Worm (Caenorhabditis elegans) whole organism, young adult: ENCODE data around the gene srd-4.

Experiments used
- F10E7.11 ChIP-seq: sonication (generic microtip); optimal IDR thresholded peaks from 2 replicates; lab custom pipeline; 2017; ENCODE audit warnings: mild to moderate bottlenecking, missing genetic modification characterization, moderate library complexity, missing compliant biosample characterization
- F57A8.1 ChIP-seq: fragments of 200-800 bp; sonication (Bioruptor generic); optimal IDR thresholded peaks from 2 replicates; lab custom pipeline; 2018; ENCODE audit warnings: mild to moderate bottlenecking, missing genetic modification characterization, moderate library complexity, missing compliant biosample characterization
- ama-1 ChIP-seq, 3 experiments: fragments of 150-350 bp in 1 of 3; sonication (generic microtip) in 2 of 3; optimal IDR thresholded peaks; 2 replicates each; lab custom pipeline; 2014 to 2018; ENCODE audit warnings: missing biosample characterization in 2 of 3, missing genetic modification characterization in 2 of 3, missing genetic modification reagents in 2 of 3
- dpl-1 ChIP-seq: fragments of 150-350 bp; optimal IDR thresholded peaks from 2 replicates; lab custom pipeline; 2014; ENCODE audit warnings: missing biosample characterization, missing genetic modification reagents, missing genetic modification characterization
- madf-10 ChIP-seq: sonication (generic microtip); optimal IDR thresholded peaks from 2 replicates; lab custom pipeline; 2016; ENCODE audit warnings: mild to moderate bottlenecking, missing genetic modification characterization, missing compliant biosample characterization
- pbrm-1 ChIP-seq: fragments of 200-800 bp; sonication (Bioruptor generic); IDR thresholded peaks from 2 replicates; pipeline ENCODE4 v1.3.6; 2022; ENCODE audit warnings: missing genetic modification reagents, missing genetic modification characterization, missing compliant biosample characterization
- sdz-38 ChIP-seq: sonication (generic microtip); optimal IDR thresholded peaks from 2 replicates; lab custom pipeline; 2016; ENCODE audit warnings: missing genotype, missing genetic modification characterization, missing compliant biosample characterization
- sea-2 ChIP-seq: fragments of 200-800 bp; sonication (Bioruptor generic); IDR thresholded peaks from 2 replicates; pipeline ENCODE4 v1.3.6; 2022; ENCODE audit warnings: missing genetic modification characterization, missing compliant biosample characterization
- snpc-4 ChIP-seq, 5 experiments: fragments of 150-350 bp in 1 of 5; sonication (generic microtip) in 4 of 5; optimal IDR thresholded peaks; 2 replicates each; lab custom pipeline; 2014 to 2018; ENCODE audit warnings: missing genetic modification characterization in 5 of 5, missing biosample characterization in 3 of 5, antibody characterized with exemption in 2 of 5, mild to moderate bottlenecking in 2 of 5, missing compliant biosample characterization in 2 of 5, missing genotype in 2 of 5, moderate library complexity in 2 of 5, missing genetic modification reagents in 1 of 5

DNA sequence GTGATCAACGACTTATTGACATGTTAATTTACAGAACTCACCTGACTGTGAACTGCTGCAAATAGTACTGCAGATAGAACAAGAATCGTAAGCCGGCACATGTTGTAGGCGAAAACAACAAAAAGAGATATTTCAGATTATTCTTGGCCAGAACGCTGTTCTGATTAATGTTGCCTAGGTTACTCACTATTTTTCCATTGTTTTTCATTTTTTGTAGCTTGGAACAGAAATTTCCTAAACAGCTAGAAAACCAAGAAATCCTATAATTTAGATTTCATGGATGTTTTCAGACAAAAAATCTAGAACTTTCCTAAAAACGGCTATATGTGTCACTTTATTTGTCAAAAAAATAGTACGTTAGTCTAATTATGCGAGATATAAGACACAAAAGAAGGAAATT, 30.2 kb upstream of the srd-4 start, which contains the start of gene C27A7.9:
- no peak for TF ChIP-seq sdz-38 (tag; lab: Kevin White, UChicago)
- no peak for TF ChIP-seq F10E7.11 (tag; lab: Kevin White, UChicago)
- no peak for TF ChIP-seq pbrm-1 (GFP tag; lab: Robert Waterston, UW)
- no peak for TF ChIP-seq dpl-1 (GFP tag; lab: Kevin White, UChicago)
- TF ChIP-seq sea-2 (GFP tag; lab: Robert Waterston, UW) = no peak
- TF ChIP-seq ama-1 (optimal IDR thresholded peaks at IDR 0.05; lab: Kevin White, UChicago) = no peak
- no peak for TF ChIP-seq ama-1 (GFP tag; optimal IDR thresholded peaks at IDR 0.05; lab: Kevin White, UChicago)
- TF ChIP-seq F57A8.1 (GFP tag; lab: Kevin White, UChicago) = no peak
- no peak for TF ChIP-seq snpc-4 (GFP tag; optimal IDR thresholded peaks at IDR 0.05; lab: Kevin White, UChicago)
- TF ChIP-seq snpc-4 (tag; optimal IDR thresholded peaks at IDR 0.05; lab: Kevin White, UChicago) = no peak
- no peak for TF ChIP-seq madf-10 (tag; lab: Kevin White, UChicago)
